Fruit fly (Drosophila melanogaster) whole organism, embryonic: ENCODE measurements around the gene Klp64D.
A peak's percentile ranks its signal among the peaks of the same experiment; 100 is the strongest.

ENCODE experiments used
- Antp ChIP-seq: fragments of 200-800 bp; sonication (Bioruptor generic); optimal IDR thresholded peaks from 3 replicates; lab custom pipeline; 2016; ENCODE audit warnings: missing biosample characterization, missing genetic modification characterization
- Asciz ChIP-seq: fragments of 200-800 bp; sonication (Bioruptor generic); optimal IDR thresholded peaks from 2 replicates; lab custom pipeline; 2017; ENCODE audit warnings: missing biosample characterization, mild to moderate bottlenecking, missing genetic modification characterization, missing genetic modification reagents
- C15 ChIP-seq: fragments of 200-800 bp; sonication (Bioruptor generic); IDR thresholded peaks from 3 replicates; pipeline ENCODE4 v1.3.6; 2022; ENCODE audit warnings: missing biosample characterization, missing genetic modification characterization
- CG11093 ChIP-seq: fragments of 200-800 bp; sonication (Bioruptor generic); IDR thresholded peaks from 3 replicates; pipeline ENCODE4 v1.3.6; 2022; ENCODE audit warnings: missing biosample characterization, missing genetic modification characterization
- CG11247 ChIP-seq: fragments of 200-800 bp; sonication (Bioruptor generic); IDR thresholded peaks from 2 replicates; pipeline ENCODE4 v1.3.6; 2022; ENCODE audit warnings: missing biosample characterization, missing genetic modification characterization
- CG11456 ChIP-seq: fragments of 200-800 bp; sonication (Bioruptor generic); IDR thresholded peaks from 3 replicates; pipeline ENCODE4 v1.3.6; 2022; ENCODE audit warnings: missing biosample characterization, missing genetic modification characterization
- CG11504 ChIP-seq: fragments of 200-800 bp; sonication (Bioruptor generic); optimal IDR thresholded peaks from 3 replicates; lab custom pipeline; 2019; ENCODE audit warnings: missing biosample characterization, mild to moderate bottlenecking, missing genetic modification characterization, moderate library complexity
- CG11696 ChIP-seq: fragments of 200-800 bp; sonication (Bioruptor generic); IDR thresholded peaks from 2 replicates; pipeline ENCODE4 v1.3.6; 2022; ENCODE audit warnings: missing biosample characterization, missing genetic modification characterization
- CG12104 ChIP-seq: fragments of 200-800 bp; sonication (Bioruptor generic); optimal IDR thresholded peaks from 3 replicates; lab custom pipeline; 2016; ENCODE audit warnings: missing biosample characterization, missing genetic modification characterization
- CG12391 ChIP-seq: fragments of 200-800 bp; sonication (Bioruptor generic); optimal IDR thresholded peaks from 3 replicates; lab custom pipeline; 2018; ENCODE audit warnings: missing biosample characterization, mild to moderate bottlenecking, missing genetic modification characterization, moderate library complexity
- CG15514 ChIP-seq: fragments of 200-800 bp; sonication (Bioruptor generic); optimal IDR thresholded peaks from 3 replicates; lab custom pipeline; 2017; ENCODE audit warnings: missing biosample characterization, missing genetic modification characterization, mild to moderate bottlenecking, moderate library complexity, missing genetic modification reagents
- CG1602 ChIP-seq: fragments of 200-800 bp; sonication (Bioruptor generic); optimal IDR thresholded peaks from 3 replicates; lab custom pipeline; 2016; ENCODE audit warnings: missing biosample characterization, missing genetic modification characterization
- CG17359 ChIP-seq: fragments of 200-800 bp; sonication (Bioruptor generic); optimal IDR thresholded peaks from 3 replicates; lab custom pipeline; 2018; ENCODE audit warnings: missing biosample characterization, mild to moderate bottlenecking, missing genetic modification characterization, moderate library complexity
- CG18619 ChIP-seq: fragments of 200-800 bp; sonication (Bioruptor generic); optimal IDR thresholded peaks from 3 replicates; lab custom pipeline; 2017; ENCODE audit warnings: missing biosample characterization, mild to moderate bottlenecking, missing genetic modification characterization
- CG2129 ChIP-seq: fragments of 200-800 bp; sonication (Bioruptor generic); IDR thresholded peaks from 2 replicates; pipeline ENCODE4 v1.3.6; 2022; ENCODE audit warnings: missing biosample characterization, missing genetic modification characterization; ENCODE audit not compliant: partially characterized antibody
- CG2889 ChIP-seq: fragments of 200-800 bp; sonication (Bioruptor generic); IDR thresholded peaks from 3 replicates; pipeline ENCODE4 v1.3.6; 2022; ENCODE audit warnings: missing biosample characterization, missing genetic modification characterization
- CG32767 ChIP-seq: fragments of 200-800 bp; sonication (Bioruptor generic); IDR thresholded peaks from 2 replicates; pipeline ENCODE4 v1.3.6; 2022; ENCODE audit warnings: missing biosample characterization, missing genetic modification characterization
- CG6765 ChIP-seq: fragments of 200-800 bp; sonication (Bioruptor generic); optimal IDR thresholded peaks from 3 replicates; lab custom pipeline; 2017; ENCODE audit warnings: missing biosample characterization, mild to moderate bottlenecking, missing genetic modification characterization
- CG7839 ChIP-seq: fragments of 200-800 bp; sonication (Bioruptor generic); optimal IDR thresholded peaks from 3 replicates; lab custom pipeline; 2018; ENCODE audit warnings: missing biosample characterization, mild to moderate bottlenecking, missing genetic modification characterization, moderate library complexity
- CG8478 ChIP-seq: fragments of >200 bp; optimal IDR thresholded peaks from 2 replicates; lab custom pipeline; 2018
- CHES-1-like ChIP-seq: fragments of 200-800 bp; sonication (Bioruptor generic); optimal IDR thresholded peaks from 2 replicates; lab custom pipeline; 2016; ENCODE audit warnings: missing biosample characterization, missing genetic modification characterization
- Chrac-16 ChIP-seq: fragments of 200-800 bp; sonication (Bioruptor generic); optimal IDR thresholded peaks from 3 replicates; lab custom pipeline; 2016; ENCODE audit warnings: missing biosample characterization, missing genetic modification characterization
- Doc2 ChIP-seq: fragments of 200-800 bp; sonication (Bioruptor generic); IDR thresholded peaks from 2 replicates; pipeline ENCODE4 v1.3.6; 2022; ENCODE audit warnings: missing biosample characterization, missing genetic modification characterization
- E2f1 ChIP-seq: fragments of 200-800 bp; sonication (Bioruptor generic); IDR thresholded peaks from 2 replicates; pipeline ENCODE4 v1.3.6; 2022; ENCODE audit warnings: missing biosample characterization, missing genetic modification characterization
- Fer1 ChIP-seq: fragments of 200-800 bp; sonication (Bioruptor generic); optimal IDR thresholded peaks from 2 replicates; lab custom pipeline; 2017; ENCODE audit warnings: missing biosample characterization, mild to moderate bottlenecking, missing genetic modification characterization
- Gsc ChIP-seq: fragments of 200-800 bp; sonication (Bioruptor generic); IDR thresholded peaks from 2 replicates; pipeline ENCODE4 v1.3.6; 2022; ENCODE audit warnings: missing biosample characterization, missing genetic modification characterization
- Hmr ChIP-seq: fragments of 200-800 bp; sonication (Bioruptor generic); optimal IDR thresholded peaks from 3 replicates; lab custom pipeline; 2017; ENCODE audit warnings: mild to moderate bottlenecking, missing biosample characterization, missing genetic modification reagents, missing genetic modification characterization
- Lim3 ChIP-seq: fragments of 200-800 bp; sonication (Bioruptor generic); IDR thresholded peaks from 2 replicates; pipeline ENCODE4 v1.3.6; 2022; ENCODE audit warnings: missing biosample characterization, missing genetic modification characterization
- Mes4 ChIP-seq: fragments of 200-800 bp; sonication (Bioruptor generic); optimal IDR thresholded peaks from 2 replicates; lab custom pipeline; 2016; ENCODE audit warnings: missing biosample characterization, missing genetic modification characterization
- Oli ChIP-seq: fragments of 200-800 bp; sonication (Bioruptor generic); optimal IDR thresholded peaks from 2 replicates; lab custom pipeline; 2018; ENCODE audit warnings: missing biosample characterization, mild to moderate bottlenecking, missing genetic modification characterization, moderate library complexity
- Optix ChIP-seq: fragments of 200-800 bp; sonication (Bioruptor generic); IDR thresholded peaks from 3 replicates; pipeline ENCODE4 v1.3.6; 2022; ENCODE audit warnings: missing biosample characterization, missing genetic modification characterization
- PHDP ChIP-seq: fragments of 200-800 bp; sonication (Bioruptor generic); optimal IDR thresholded peaks from 3 replicates; lab custom pipeline; 2018; ENCODE audit warnings: missing biosample characterization, mild to moderate bottlenecking, missing genetic modification characterization, moderate library complexity
- Spps ChIP-seq: fragments of 200-800 bp; sonication (Bioruptor generic); optimal IDR thresholded peaks from 2 replicates; lab custom pipeline; 2018; ENCODE audit warnings: missing biosample characterization, mild to moderate bottlenecking, missing genetic modification characterization
- Sry-β ChIP-seq: fragments of 200-800 bp; sonication (Bioruptor generic); optimal IDR thresholded peaks from 2 replicates; lab custom pipeline; 2018; ENCODE audit warnings: missing biosample characterization, mild to moderate bottlenecking, missing genetic modification characterization, moderate library complexity
- Tbp ChIP-seq: fragments of >200 bp; optimal IDR thresholded peaks from 2 replicates; lab custom pipeline; 2018; ENCODE audit warnings: missing biosample characterization, missing genetic modification characterization
- al ChIP-seq: fragments of 200-800 bp; sonication (Bioruptor generic); IDR thresholded peaks from 2 replicates; pipeline ENCODE4 v1.3.6; 2022; ENCODE audit warnings: missing biosample characterization, missing genetic modification characterization
- ap ChIP-seq: fragments of 200-800 bp; sonication (Bioruptor generic); IDR thresholded peaks from 2 replicates; pipeline ENCODE4 v1.3.6; 2022; ENCODE audit warnings: missing biosample characterization, missing genetic modification characterization
- caup ChIP-seq: fragments of 200-800 bp; sonication (Bioruptor generic); optimal IDR thresholded peaks from 3 replicates; lab custom pipeline; 2017; ENCODE audit warnings: missing biosample characterization, mild to moderate bottlenecking, missing genetic modification characterization, moderate library complexity; ENCODE audit not compliant: severe bottlenecking
- chn ChIP-seq: fragments of 200-800 bp; sonication (Bioruptor generic); optimal IDR thresholded peaks from 2 replicates; lab custom pipeline; 2016; ENCODE audit warnings: missing biosample characterization, missing genetic modification characterization
- dati ChIP-seq: fragments of 200-800 bp; sonication (Bioruptor generic); IDR thresholded peaks from 2 replicates; pipeline ENCODE4 v1.3.6; 2022; ENCODE audit warnings: missing biosample characterization, missing genetic modification characterization
- disco-r ChIP-seq: fragments of 200-800 bp; sonication (Bioruptor generic); optimal IDR thresholded peaks from 2 replicates; lab custom pipeline; 2016; ENCODE audit warnings: missing biosample characterization, missing genetic modification characterization
- exex ChIP-seq: fragments of 200-800 bp; sonication (Bioruptor generic); optimal IDR thresholded peaks from 4 replicates; lab custom pipeline; 2018; ENCODE audit warnings: missing biosample characterization, mild to moderate bottlenecking, missing genetic modification characterization, moderate library complexity
- fd3F ChIP-seq: fragments of 200-800 bp; sonication (Bioruptor generic); optimal IDR thresholded peaks from 2 replicates; lab custom pipeline; 2018; ENCODE audit warnings: missing biosample characterization, mild to moderate bottlenecking, missing genetic modification characterization, moderate library complexity
- hb ChIP-seq: fragments of 200-800 bp; sonication (Bioruptor generic); IDR thresholded peaks from 3 replicates; pipeline ENCODE4 v1.3.6; 2022; ENCODE audit warnings: missing biosample characterization, missing genetic modification characterization; ENCODE audit not compliant: partially characterized antibody
- lilli ChIP-seq: fragments of 200-800 bp; sonication (Bioruptor generic); optimal IDR thresholded peaks from 3 replicates; lab custom pipeline; 2016; ENCODE audit warnings: missing biosample characterization, missing genetic modification characterization
- lmd ChIP-seq: fragments of 200-800 bp; sonication (Bioruptor generic); IDR thresholded peaks from 2 replicates; pipeline ENCODE4 v1.3.6; 2022; ENCODE audit warnings: missing biosample characterization, missing genetic modification characterization
- nerfin-1 ChIP-seq: fragments of 200-800 bp; sonication (Bioruptor generic); optimal IDR thresholded peaks from 3 replicates; lab custom pipeline; 2019; ENCODE audit warnings: missing biosample characterization, mild to moderate bottlenecking, missing genetic modification characterization, moderate library complexity
- pb ChIP-seq: fragments of 200-800 bp; sonication (Bioruptor generic); optimal IDR thresholded peaks from 3 replicates; lab custom pipeline; 2016; ENCODE audit warnings: missing biosample characterization, missing genetic modification characterization
- phol ChIP-seq: fragments of 200-800 bp; sonication (Bioruptor generic); optimal IDR thresholded peaks from 3 replicates; lab custom pipeline; 2018; ENCODE audit warnings: missing biosample characterization, mild to moderate bottlenecking, missing genetic modification characterization, moderate library complexity
- tin ChIP-seq: fragments of 200-800 bp; sonication (Bioruptor generic); optimal IDR thresholded peaks from 3 replicates; lab custom pipeline; 2016; ENCODE audit warnings: missing biosample characterization, missing genetic modification characterization
- tna ChIP-seq: fragments of 200-800 bp; sonication (Bioruptor generic); IDR thresholded peaks from 2 replicates; pipeline ENCODE4 v1.3.6; 2022; ENCODE audit warnings: missing biosample characterization, missing genetic modification characterization; ENCODE audit not compliant: partially characterized antibody

Klp64D gene

DNA sequence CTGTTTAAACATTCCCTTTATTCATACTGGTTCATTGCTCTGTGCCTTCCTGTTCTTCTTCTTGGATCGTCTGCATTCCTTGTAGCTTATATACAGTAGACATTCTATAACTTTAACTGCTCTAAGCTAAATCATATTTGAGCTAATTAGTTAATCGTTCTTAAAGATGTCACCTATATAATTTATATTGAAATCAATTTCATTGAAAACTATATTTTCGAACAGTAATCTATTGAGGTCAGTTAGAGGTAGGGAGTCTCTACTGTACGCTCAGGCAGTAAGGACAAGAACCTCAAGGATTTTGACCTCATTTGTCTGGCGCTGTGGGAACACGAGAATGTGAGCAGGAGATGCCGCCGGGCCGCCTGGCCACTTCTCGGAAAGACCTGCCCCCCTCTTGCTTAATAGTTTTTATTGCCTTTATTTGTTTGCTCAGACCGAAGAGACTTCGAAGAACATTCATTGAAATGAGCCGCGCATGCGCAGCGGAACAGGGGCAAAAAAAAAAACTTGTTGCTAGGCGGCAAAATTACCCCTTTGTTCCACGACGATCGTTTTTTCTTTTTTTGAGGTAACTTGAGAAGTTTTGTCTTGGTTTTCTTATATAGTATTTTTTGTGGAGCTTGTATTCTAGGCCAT, 6.4 kb downstream of the Klp64D start (continued):
- TF ChIP-seq Asciz (no peak), Chrac-16 (GFP tag; lab: Kevin White, UChicago) (peak; percentile 33), chn (GFP tag; lab: Kevin White, UChicago) (no peak), Fer1 (no peak), exex (no peak), caup (no peak), CG12104 (GFP tag; lab: Kevin White, UChicago) (no peak), CG11093 (GFP tag; lab: Robert Waterston, UW) (no peak), Spps (tag; lab: Kevin White, UChicago) (no peak), disco-r (no peak), CG11696 (GFP tag; lab: Robert Waterston, UW) (no peak), CG2129 (GFP tag; lab: Robert Waterston, UW) (no peak), tin (GFP tag; lab: Kevin White, UChicago) (peak; percentile 48), Hmr (GFP tag; lab: Kevin White, UChicago) (no peak), lilli (GFP tag; lab: Kevin White, UChicago) (no peak), hb (GFP tag; lab: Robert Waterston, UW) (no peak), CG11504 (peak; percentile 45), nerfin-1 (peak; percentile 35), Doc2 (GFP tag; lab: Robert Waterston, UW) (no peak), al (GFP tag; lab: Robert Waterston, UW) (no peak), CG32767 (GFP tag; lab: Robert Waterston, UW) (no peak), Oli (no peak), CG11456 (no peak), CG15514 (GFP tag; lab: Kevin White, UChicago) (no peak), ap (GFP tag; lab: Robert Waterston, UW) (no peak), Sry-β (GFP tag; lab: Kevin White, UChicago) (no peak), CG12391 (tag; lab: Kevin White, UChicago) (peak; percentile 40), CG1602 (GFP tag; lab: Kevin White, UChicago) (no peak), CG18619 (GFP tag; lab: Kevin White, UChicago) (no peak), CG2889 (no peak), CG7839 (tag; lab: Kevin White, UChicago) (peak; percentile 45), Antp (GFP tag; lab: Kevin White, UChicago) (no peak), Optix (GFP tag; lab: Robert Waterston, UW) (no peak), lmd (peak; percentile 42; the same call in 1 of the 2 replicates), Mes4 (no peak), Gsc (GFP tag; lab: Robert Waterston, UW) (no peak), CG11247 (GFP tag; lab: Robert Waterston, UW) (no peak), CG17359 (no peak), C15 (GFP tag; lab: Robert Waterston, UW) (no peak), CG8478 (lab: Kevin White, UChicago) (no peak), Lim3 (no peak), CHES-1-like (GFP tag; lab: Kevin White, UChicago) (no peak), dati (GFP tag; lab: Robert Waterston, UW) (no peak), PHDP (tag; lab: Kevin White, UChicago) (no peak), E2f1 (no peak), phol (peak; percentile 66), fd3F (GFP tag; lab: Kevin White, UChicago) (no peak), CG6765 (GFP tag; lab: Kevin White, UChicago) (no peak), pb (no peak), Tbp (GFP tag; lab: Kevin White, UChicago) (no peak), tna (GFP tag; lab: Robert Waterston, UW) (no peak)
